Worm (Caenorhabditis elegans) whole organism, midembryonic: Measurements from ENCODE around the gene blos-4.

Experiments used
- flt-1 ChIP-seq: fragments of 200-800 bp; sonication (Bioruptor generic); IDR thresholded peaks from 2 replicates; pipeline ENCODE4 v1.3.6; 2022; ENCODE audit warnings: missing genetic modification characterization, missing compliant biosample characterization
- klf-2 ChIP-seq: fragments of 200-800 bp; sonication (Bioruptor generic); conservative IDR thresholded peaks from 2 replicates; pipeline ENCODE4 v1.3.6; 2022; ENCODE audit warnings: missing genetic modification reagents, missing genetic modification characterization, missing compliant biosample characterization
- med-1 ChIP-seq: sonication (generic microtip); optimal IDR thresholded peaks from 2 replicates; lab custom pipeline; 2017; ENCODE audit warnings: missing genetic modification characterization, mild to moderate bottlenecking, missing compliant biosample characterization, antibody characterized with exemption, missing genetic modification reagents; ENCODE audit not compliant: insufficient read depth
- ztf-23 ChIP-seq: fragments of 200-800 bp; sonication (Bioruptor generic); IDR thresholded peaks from 2 replicates; pipeline ENCODE4 v1.3.6; 2022; ENCODE audit warnings: missing genetic modification reagents, missing genetic modification characterization, missing compliant biosample characterization

DNA sequence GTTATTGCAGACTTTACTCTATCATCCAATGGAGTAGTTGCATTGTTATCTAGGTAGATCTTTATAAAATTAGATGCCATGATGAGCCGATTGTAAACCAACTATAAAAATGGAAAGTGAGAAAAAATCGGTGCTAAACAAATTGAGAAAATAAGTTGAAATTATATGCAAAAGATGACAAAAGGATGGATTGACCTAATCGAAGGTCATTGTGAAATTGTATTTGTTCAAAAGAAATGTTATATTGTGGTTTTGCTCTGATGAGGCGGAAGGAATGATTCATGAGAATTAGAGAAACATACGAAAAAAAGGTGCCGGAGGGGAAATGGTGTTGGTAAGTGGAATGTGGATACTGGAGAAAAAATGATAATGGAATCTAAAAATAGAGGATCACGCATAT, 36.0 kb downstream of the blos-4 start, which contains the start of gene scly-1:
- TF ChIP-seq flt-1 (GFP tag; lab: Robert Waterston, UW), result no peak
- TF ChIP-seq ztf-23 (GFP tag; lab: Robert Waterston, UW), result no peak
- no peak for TF ChIP-seq med-1 (GFP tag; lab: Kevin White, UChicago)
- no peak for TF ChIP-seq klf-2 (GFP tag; lab: Robert Waterston, UW)
